Fruit fly (Drosophila melanogaster) whole organism, embryonic: ENCODE results near the gene CG43448.
A peak's percentile ranks its signal among the peaks of the same experiment; 100 is the strongest.

Source experiments
- B-H2 ChIP-seq: fragments of 200-800 bp; sonication (Bioruptor generic); optimal IDR thresholded peaks from 2 replicates; lab custom pipeline; 2018; ENCODE audit warnings: missing biosample characterization, mild to moderate bottlenecking, missing genetic modification characterization
- CG10431 ChIP-seq: fragments of 200-800 bp; sonication (Bioruptor generic); optimal IDR thresholded peaks from 3 replicates; lab custom pipeline; 2018; ENCODE audit warnings: missing biosample characterization, mild to moderate bottlenecking, missing genetic modification characterization
- CG11504 ChIP-seq: fragments of 200-800 bp; sonication (Bioruptor generic); optimal IDR thresholded peaks from 3 replicates; lab custom pipeline; 2019; ENCODE audit warnings: missing biosample characterization, mild to moderate bottlenecking, missing genetic modification characterization, moderate library complexity
- CG12769 ChIP-seq: fragments of 200-800 bp; sonication (Bioruptor generic); optimal IDR thresholded peaks from 2 replicates; lab custom pipeline; 2019; ENCODE audit warnings: missing biosample characterization, mild to moderate bottlenecking, missing genetic modification characterization, moderate library complexity
- CG13287 ChIP-seq: fragments of 200-800 bp; sonication (Bioruptor generic); IDR thresholded peaks from 2 replicates; pipeline ENCODE4 v1.3.6; 2022; ENCODE audit warnings: missing biosample characterization, missing genetic modification characterization; ENCODE audit not compliant: partially characterized antibody
- CG15514 ChIP-seq: fragments of 200-800 bp; sonication (Bioruptor generic); optimal IDR thresholded peaks from 3 replicates; lab custom pipeline; 2017; ENCODE audit warnings: missing biosample characterization, missing genetic modification characterization, mild to moderate bottlenecking, moderate library complexity, missing genetic modification reagents
- CG16779 ChIP-seq: fragments of 200-800 bp; sonication (Bioruptor generic); IDR thresholded peaks from 2 replicates; pipeline ENCODE4 v1.3.6; 2022; ENCODE audit warnings: missing biosample characterization, missing genetic modification characterization
- CG16815 ChIP-seq: fragments of 200-800 bp; sonication (Bioruptor generic); optimal IDR thresholded peaks from 3 replicates; lab custom pipeline; 2017; ENCODE audit warnings: missing biosample characterization, mild to moderate bottlenecking, missing genetic modification characterization
- CG30403 ChIP-seq: fragments of 200-800 bp; sonication (Bioruptor generic); optimal IDR thresholded peaks from 3 replicates; lab custom pipeline; 2016; ENCODE audit warnings: missing biosample characterization, missing genetic modification characterization
- CG3995 ChIP-seq: fragments of 200-800 bp; sonication (Bioruptor generic); optimal IDR thresholded peaks from 3 replicates; lab custom pipeline; 2016; ENCODE audit warnings: missing biosample characterization, missing genetic modification characterization
- CG4730 ChIP-seq: fragments of 200-800 bp; sonication (Bioruptor generic); IDR thresholded peaks from 2 replicates; pipeline ENCODE4 v1.3.6; 2022; ENCODE audit warnings: missing biosample characterization, missing genetic modification characterization
- CG6254 ChIP-seq: fragments of 200-800 bp; sonication (Bioruptor generic); optimal IDR thresholded peaks from 3 replicates; lab custom pipeline; 2017; ENCODE audit warnings: mild to moderate bottlenecking, missing biosample characterization, missing genetic modification reagents, missing genetic modification characterization
- CG8089 ChIP-seq: fragments of 200-800 bp; sonication (Bioruptor generic); optimal IDR thresholded peaks from 3 replicates; lab custom pipeline; 2016; ENCODE audit warnings: missing biosample characterization, missing genetic modification characterization
- CG8290 ChIP-seq, 3 experiments: fragments of 200-800 bp; sonication (Bioruptor generic); optimal IDR thresholded peaks; 2 replicates each; lab custom pipeline; 2016 to 2019; ENCODE audit warnings: missing biosample characterization in 3 of 3, missing genetic modification characterization in 3 of 3, mild to moderate bottlenecking in 2 of 3, moderate library complexity in 1 of 3
- CoRest ChIP-seq: fragments of 200-800 bp; sonication (Bioruptor generic); optimal IDR thresholded peaks from 3 replicates; lab custom pipeline; 2018; ENCODE audit warnings: missing biosample characterization, mild to moderate bottlenecking, missing genetic modification characterization, moderate library complexity
- Dbx ChIP-seq: fragments of 200-800 bp; sonication (Bioruptor generic); IDR thresholded peaks from 3 replicates; pipeline ENCODE4 v1.3.6; 2022; ENCODE audit warnings: missing biosample characterization, missing genetic modification characterization
- Dp ChIP-seq: fragments of 200-800 bp; sonication (Bioruptor generic); optimal IDR thresholded peaks from 2 replicates; lab custom pipeline; 2018; ENCODE audit warnings: missing biosample characterization, mild to moderate bottlenecking, missing genetic modification characterization, moderate library complexity
- E2f2 ChIP-seq: fragments of 200-800 bp; sonication (Bioruptor generic); IDR thresholded peaks from 2 replicates; pipeline ENCODE4 v1.3.6; 2022; ENCODE audit warnings: missing biosample characterization, missing genetic modification characterization
- Ets65A ChIP-seq: fragments of 200-800 bp; sonication (Bioruptor generic); peaks from one replicate; lab custom pipeline; 2016; ENCODE audit warnings: missing biosample characterization, missing genetic modification characterization
- Gsc ChIP-seq: fragments of 200-800 bp; sonication (Bioruptor generic); IDR thresholded peaks from 2 replicates; pipeline ENCODE4 v1.3.6; 2022; ENCODE audit warnings: missing biosample characterization, missing genetic modification characterization
- Hr51 ChIP-seq, 2 experiments: fragments of 200-800 bp; sonication (Bioruptor generic); optimal IDR thresholded peaks; 2 replicates in 1 of 2; 3 replicates in 1 of 2; lab custom pipeline; 2016 to 2018; ENCODE audit warnings: missing biosample characterization in 2 of 2, missing genetic modification characterization in 2 of 2, mild to moderate bottlenecking in 1 of 2, moderate library complexity in 1 of 2
- MTF-1 ChIP-seq: fragments of 200-800 bp; sonication (Bioruptor generic); optimal IDR thresholded peaks from 2 replicates; lab custom pipeline; 2018; ENCODE audit warnings: missing biosample characterization, mild to moderate bottlenecking, missing genetic modification characterization, borderline replicate concordance
- Med ChIP-seq: fragments of 200-800 bp; sonication (Bioruptor generic); peaks from one replicate; lab custom pipeline; 2016; ENCODE audit warnings: missing biosample characterization, missing genetic modification characterization, mild to moderate bottlenecking, inconsistent platforms, moderate library complexity
- Nf-YC ChIP-seq: fragments of 200-800 bp; optimal IDR thresholded peaks from 3 replicates; lab custom pipeline; 2019; ENCODE audit warnings: missing biosample characterization, mild to moderate bottlenecking, missing genetic modification characterization, moderate library complexity
- ara ChIP-seq: fragments of 200-800 bp; sonication (Bioruptor generic); IDR thresholded peaks from 2 replicates; pipeline ENCODE4 v1.3.6; 2022; ENCODE audit warnings: missing biosample characterization, missing genetic modification characterization
- chinmo ChIP-seq: fragments of 200-800 bp; sonication (Bioruptor generic); IDR thresholded peaks from 4 replicates; pipeline ENCODE4 v1.3.6; 2022; ENCODE audit warnings: missing biosample characterization, missing genetic modification characterization; ENCODE audit not compliant: partially characterized antibody
- ci ChIP-seq: fragments of 200-800 bp; sonication (Bioruptor generic); IDR thresholded peaks from 3 replicates; pipeline ENCODE4 v1.3.6; 2022; ENCODE audit warnings: missing biosample characterization, missing genetic modification characterization
- corto ChIP-seq: fragments of 200-800 bp; sonication (Bioruptor generic); optimal IDR thresholded peaks from 2 replicates; lab custom pipeline; 2016; ENCODE audit warnings: missing biosample characterization, mild to moderate bottlenecking, missing genetic modification characterization, moderate library complexity
- cwo ChIP-seq: fragments of 200-800 bp; sonication (Bioruptor generic); optimal IDR thresholded peaks from 3 replicates; lab custom pipeline; 2017; ENCODE audit warnings: missing biosample characterization, missing genetic modification characterization, mild to moderate bottlenecking, moderate library complexity, missing genetic modification reagents
- eve ChIP-seq, 2 experiments: fragments of >200 bp; optimal IDR thresholded peaks; 2 replicates each; lab custom pipeline; 2017; ENCODE audit warnings: missing biosample characterization in 2 of 2, missing genetic modification characterization in 2 of 2
- lbe ChIP-seq: fragments of 200-800 bp; sonication (Bioruptor generic); optimal IDR thresholded peaks from 2 replicates; lab custom pipeline; 2016; ENCODE audit warnings: missing biosample characterization, mild to moderate bottlenecking, missing genetic modification characterization
- luna ChIP-seq: fragments of 200-800 bp; sonication (Bioruptor generic); optimal IDR thresholded peaks from 2 replicates; lab custom pipeline; 2016; ENCODE audit warnings: missing biosample characterization, missing genetic modification characterization
- nau ChIP-seq: fragments of 200-800 bp; sonication (Bioruptor generic); optimal IDR thresholded peaks from 3 replicates; lab custom pipeline; 2017; ENCODE audit warnings: missing biosample characterization, mild to moderate bottlenecking, missing genetic modification characterization, missing genetic modification reagents
- pzg ChIP-seq: fragments of 200-800 bp; sonication (Bioruptor generic); optimal IDR thresholded peaks from 3 replicates; lab custom pipeline; 2018; ENCODE audit warnings: missing biosample characterization, mild to moderate bottlenecking, missing genetic modification characterization, moderate library complexity
- sens ChIP-seq: fragments of 200-800 bp; sonication (Bioruptor generic); peaks from one replicate; lab custom pipeline; 2016; ENCODE audit warnings: missing biosample characterization, missing genetic modification characterization
- sug ChIP-seq: fragments of 200-800 bp; optimal IDR thresholded peaks from 2 replicates; lab custom pipeline; 2019; ENCODE audit warnings: missing biosample characterization, mild to moderate bottlenecking, missing genetic modification characterization, moderate library complexity
- vvl ChIP-seq: fragments of 200-800 bp; sonication (Bioruptor generic); IDR thresholded peaks from 2 replicates; pipeline ENCODE4 v1.3.6; 2022; ENCODE audit warnings: missing biosample characterization, missing genetic modification characterization

CG43448 gene

DNA sequence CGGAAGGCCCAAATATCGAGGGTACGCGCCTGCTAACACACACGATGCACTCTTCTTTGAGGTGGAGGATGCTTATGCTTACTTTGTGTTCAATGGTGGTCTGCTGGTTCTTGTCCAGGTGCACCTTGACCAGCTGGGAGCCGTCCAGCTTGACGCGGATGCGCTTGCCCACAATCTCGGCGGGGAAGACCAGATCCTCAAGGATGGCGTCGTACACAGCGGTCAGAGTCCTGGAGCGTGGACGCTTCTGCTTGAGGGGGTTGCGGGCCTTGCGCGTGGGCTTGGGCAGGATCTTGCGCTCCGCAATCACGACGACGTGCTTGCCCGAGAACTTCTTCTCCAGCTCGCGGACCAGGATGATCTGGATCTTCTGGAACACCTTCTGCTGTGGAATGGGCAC lies 29.5 kb downstream of the CG43448 start:
- peak; percentile 28; the same call in 1 of the 2 replicates for TF ChIP-seq ara (GFP tag; lab: Robert Waterston, UW)
- 0 out of 2 replicates have a peak, but pooled peaks have one; percentile 7 for TF ChIP-seq CG16779 (GFP tag; lab: Robert Waterston, UW)
- no peak for TF ChIP-seq CG30403 (GFP tag; lab: Kevin White, UChicago)
- peak; percentile 80 for TF ChIP-seq Med
- peak; percentile 52 for TF ChIP-seq Ets65A (GFP tag; lab: Kevin White, UChicago)

DNA sequence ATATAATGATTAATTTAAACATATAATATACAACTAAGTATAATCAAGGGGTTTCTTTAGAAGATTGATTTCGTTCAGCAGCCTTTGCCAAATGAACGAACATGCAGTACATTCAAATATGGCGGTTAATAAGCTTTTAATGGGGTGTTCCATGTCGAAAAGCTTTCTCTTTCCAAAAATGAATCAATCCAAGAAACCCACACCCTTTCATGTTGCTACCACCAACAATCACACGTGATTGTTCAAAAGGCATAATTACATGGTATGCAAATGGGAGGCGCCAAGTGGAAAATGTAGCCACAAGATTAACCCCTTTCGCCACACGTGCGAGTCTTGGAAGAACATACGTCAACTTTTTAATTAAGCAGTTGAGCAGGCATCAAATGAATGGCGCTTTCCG lies 31.6 kb downstream of the CG43448 start:
- no peak for TF ChIP-seq CG4730 (GFP tag; lab: Robert Waterston, UW)
- TF ChIP-seq lbe (GFP tag; lab: Kevin White, UChicago) = peak; percentile 48
- peak; percentile 99 for TF ChIP-seq CG10431 (GFP tag; lab: Kevin White, UChicago)
- TF ChIP-seq sug (tag; lab: Kevin White, UChicago) = peak; percentile 13
- TF ChIP-seq sens (GFP tag; lab: Kevin White, UChicago) = peak; percentile 12
- TF ChIP-seq CG8290 (GFP tag; optimal IDR thresholded peaks at IDR 0.05; lab: Kevin White, UChicago) = no peak
- peak in 1 of 2 experiments; percentile 11 for TF ChIP-seq CG8290 (tag; optimal IDR thresholded peaks at IDR 0.05; lab: Kevin White, UChicago)
- peak; percentile 5; the same call in 1 of the 2 replicates for TF ChIP-seq CG13287 (GFP tag; lab: Robert Waterston, UW)
- peak; percentile 1 for TF ChIP-seq B-H2 (GFP tag; lab: Kevin White, UChicago)
- TF ChIP-seq nau = peak; percentile 2
- TF ChIP-seq Dp (GFP tag; lab: Kevin White, UChicago) = peak; percentile 75
- no peak for TF ChIP-seq CG16815 (GFP tag; lab: Kevin White, UChicago)
- peak; percentile 18 for TF ChIP-seq Nf-YC (tag; lab: Kevin White, UChicago)
- TF ChIP-seq vvl = peak; percentile 35; the same call in 1 of the 2 replicates
- peak; percentile 18; the same call in 1 of the 3 replicates for TF ChIP-seq ci (GFP tag; lab: Robert Waterston, UW)
- TF ChIP-seq CG11504 (tag; lab: Kevin White, UChicago) = peak; percentile 72
- peak; percentile 73 for TF ChIP-seq cwo (GFP tag; lab: Kevin White, UChicago)
- peak; percentile 69 for TF ChIP-seq CG3995 (GFP tag; lab: Kevin White, UChicago)
- peak; percentile 6 for TF ChIP-seq CG12769 (tag; lab: Kevin White, UChicago)
- TF ChIP-seq CG8089 (GFP tag; lab: Kevin White, UChicago) = no peak
- TF ChIP-seq Dbx (GFP tag; lab: Robert Waterston, UW) = peak; percentile 44; the same call in 1 of the 3 replicates
- no peak for TF ChIP-seq luna
- no peak for TF ChIP-seq Gsc (GFP tag; lab: Robert Waterston, UW)
- TF ChIP-seq CG6254 = peak; percentile 98
- TF ChIP-seq CG15514 (GFP tag; lab: Kevin White, UChicago) = peak; percentile 71
- TF ChIP-seq E2f2 (GFP tag; lab: Robert Waterston, UW) = peak; percentile 90
- TF ChIP-seq MTF-1 (GFP tag; lab: Kevin White, UChicago) = no peak
- TF ChIP-seq pzg (GFP tag; lab: Kevin White, UChicago) = peak; percentile 19
- no peak for TF ChIP-seq corto (GFP tag; lab: Kevin White, UChicago)
- peak; percentile 29; the same call in 1 of the 4 replicates for TF ChIP-seq chinmo (GFP tag; lab: Robert Waterston, UW)
- TF ChIP-seq eve (GFP tag; optimal IDR thresholded peaks at IDR 0.05; lab: Kevin White, UChicago) = peak in 1 of 2 experiments; percentile 61
- no peak for TF ChIP-seq CoRest (tag; lab: Kevin White, UChicago)
- TF ChIP-seq Hr51 (GFP tag; optimal IDR thresholded peaks at IDR 0.05; lab: Kevin White, UChicago) = peak in 1 of 2 experiments; percentile 54
- TF ChIP-seq, all 482 proteins: peak for 24
